Fruit fly (Drosophila melanogaster): ENCODE measurements around the gene CG32756.

CG32756 gene

dm6 chrX:5977113-5977512 lies 31.6 kb downstream of the CG32756 start (continued):
- no peak for TF ChIP-seq CG18476 (GFP tag; optimal IDR thresholded peaks at IDR 0.05)
- no peak for TF ChIP-seq tap (tag; optimal IDR thresholded peaks at IDR 0.05)
- 0 out of 2 replicates have a peak, but pooled peaks have one; percentile 6 for TF ChIP-seq Rx (GFP tag; IDR thresholded peaks at IDR 0.05)
- TF ChIP-seq cg (GFP tag; optimal IDR thresholded peaks at IDR 0.05), result no peak
- TF ChIP-seq croc (GFP tag; conservative IDR thresholded peaks at IDR 0.05), result no peak
- no peak for TF ChIP-seq z (GFP tag; IDR thresholded peaks at IDR 0.05)
- TF ChIP-seq CG2129 (GFP tag; IDR thresholded peaks at IDR 0.05; ENCODE audit: partially characterized antibody), result no peak
- peak; percentile 17; the same call in 1 of the 2 replicates for TF ChIP-seq CG14667 (GFP tag; IDR thresholded peaks at IDR 0.05)
- TF ChIP-seq gsb-n (tag; optimal IDR thresholded peaks at IDR 0.05), result no peak
- TF ChIP-seq CG2889 (GFP tag; IDR thresholded peaks at IDR 0.05), result no peak
- no peak for TF ChIP-seq btn (GFP tag; optimal IDR thresholded peaks at IDR 0.05)
- TF ChIP-seq bigmax (GFP tag; optimal IDR thresholded peaks at IDR 0.05), result no peak
- peak; percentile 6 for TF ChIP-seq psq (GFP tag; optimal IDR thresholded peaks at IDR 0.05)
- TF ChIP-seq CG2875 (GFP tag; optimal IDR thresholded peaks at IDR 0.05), result no peak
- TF ChIP-seq esg (GFP tag; conservative IDR thresholded peaks at IDR 0.05), result no peak
- no peak for TF ChIP-seq ftz-f1 (GFP tag; optimal IDR thresholded peaks at IDR 0.05)
- no peak for TF ChIP-seq CG2712 (tag; optimal IDR thresholded peaks at IDR 0.05)
- TF ChIP-seq CG17568 (GFP tag; optimal IDR thresholded peaks at IDR 0.05), result no peak
- no peak for TF ChIP-seq CG31441 (GFP tag; IDR thresholded peaks at IDR 0.05)
- TF ChIP-seq salm (tag; optimal IDR thresholded peaks at IDR 0.05), result no peak
- TF ChIP-seq NC2α (GFP tag; optimal IDR thresholded peaks at IDR 0.05), result no peak
- TF ChIP-seq chm (GFP tag; IDR thresholded peaks at IDR 0.05), result no peak
- no peak for TF ChIP-seq bcd (GFP tag; optimal IDR thresholded peaks at IDR 0.05)
- no peak for TF ChIP-seq Nf-YB (GFP tag; optimal IDR thresholded peaks at IDR 0.05)
- TF ChIP-seq CG12155 (GFP tag; optimal IDR thresholded peaks at IDR 0.05), result no peak
- TF ChIP-seq aop (GFP tag; IDR thresholded peaks at IDR 0.05), result no peak
- TF ChIP-seq ash1 (GFP tag; optimal IDR thresholded peaks at IDR 0.05), result no peak
- TF ChIP-seq CG11456 (GFP tag; IDR thresholded peaks at IDR 0.05), result no peak
- peak; percentile 45 for TF ChIP-seq Sox102F (GFP tag; optimal IDR thresholded peaks at IDR 0.05)
- no peak for TF ChIP-seq CG5953 (GFP tag; IDR thresholded peaks at IDR 0.05)
- no peak for TF ChIP-seq CG34224 (GFP tag; IDR thresholded peaks at IDR 0.05; ENCODE audit: partially characterized antibody)
- no peak for TF ChIP-seq CG11723 (GFP tag; optimal IDR thresholded peaks at IDR 0.05)
- TF ChIP-seq cad (GFP tag; optimal IDR thresholded peaks at IDR 0.05), result no peak
- no peak for TF ChIP-seq Sox100B (GFP tag; optimal IDR thresholded peaks at IDR 0.05)
- TF ChIP-seq tio (GFP tag; optimal IDR thresholded peaks at IDR 0.05), result no peak
- TF ChIP-seq CG33213 (GFP tag; optimal IDR thresholded peaks at IDR 0.05), result no peak
- no peak for TF ChIP-seq Eip74EF (GFP tag; optimal IDR thresholded peaks at IDR 0.05)
- TF ChIP-seq shn (GFP tag; optimal IDR thresholded peaks at IDR 0.05), result no peak
- no peak for TF ChIP-seq Scr (GFP tag; IDR thresholded peaks at IDR 0.05; ENCODE audit: partially characterized antibody)
- TF ChIP-seq Mrtf (GFP tag; IDR thresholded peaks at IDR 0.05), result no peak
- no peak for TF ChIP-seq CG13123 (GFP tag; optimal IDR thresholded peaks at IDR 0.05)
- TF ChIP-seq zfh2 (GFP tag; optimal IDR thresholded peaks at IDR 0.05), result no peak
- no peak for TF ChIP-seq Vsx1 (GFP tag; optimal IDR thresholded peaks at IDR 0.05)
- no peak for TF ChIP-seq Trl (optimal IDR thresholded peaks at IDR 0.05)
- no peak for TF ChIP-seq Trl (GFP tag; optimal IDR thresholded peaks at IDR 0.05)
- TF ChIP-seq cato (GFP tag; optimal IDR thresholded peaks at IDR 0.05; ENCODE audit: borderline replicate concordance), result no peak
- TF ChIP-seq pb (GFP tag; optimal IDR thresholded peaks at IDR 0.05), result no peak
- TF ChIP-seq H2.0 (GFP tag; IDR thresholded peaks at IDR 0.05), result 0 out of 2 replicates have a peak, but pooled peaks have one; percentile 22
- TF ChIP-seq grau (tag; optimal IDR thresholded peaks at IDR 0.05), result peak; percentile 28
- TF ChIP-seq Fer2 (tag; optimal IDR thresholded peaks at IDR 0.05), result no peak
- TF ChIP-seq dmrt99B (tag; optimal IDR thresholded peaks at IDR 0.05), result peak; percentile 21
- TF ChIP-seq Myb (GFP tag; optimal IDR thresholded peaks at IDR 0.05), result no peak
